Fruit fly (Drosophila melanogaster) Kc167 (cell line): ENCODE measurements around the gene Smug.

Source experiments
- Myc ChIP-seq: fragments of >200 bp; optimal IDR thresholded peaks from 2 replicates; lab custom pipeline; 2017; ENCODE audit warnings: missing external identifiers
- h ChIP-seq: fragments of >200 bp; optimal IDR thresholded peaks from 3 replicates; lab custom pipeline; 2018; ENCODE audit warnings: missing external identifiers
- psq ChIP-seq: fragments of >200 bp; optimal IDR thresholded peaks from 2 replicates; lab custom pipeline; 2017; ENCODE audit warnings: missing external identifiers

dm6 chr3R:17192009-17192408, 41.6 kb downstream of the Smug start:
- TF ChIP-seq Myc (lab: Kevin White, UChicago), result no peak
- TF ChIP-seq psq, result no peak
- no peak for TF ChIP-seq h (lab: Kevin White, UChicago)
